Worm (Caenorhabditis elegans) whole organism, mixed stage, embryonic: Measurements from ENCODE around the gene T26E4.9.
A peak's percentile ranks its signal among the peaks of the same experiment; 100 is the strongest.
"Not testable (repeated sequence)": the region's sequence is repeated elsewhere in the genome, so short reads cannot be mapped to it uniquely, and the experiment has no call there.

Experiments
- M03D4.4 ChIP-seq: sonication (generic microtip); optimal IDR thresholded peaks from 2 replicates; lab custom pipeline; 2017; ENCODE audit warnings: mild to moderate bottlenecking, missing genetic modification characterization, missing compliant biosample characterization
- bed-3 ChIP-seq: fragments of 200-800 bp; sonication (Bioruptor generic); optimal IDR thresholded peaks from 3 replicates; lab custom pipeline; 2018; ENCODE audit warnings: mild to moderate bottlenecking, missing genetic modification characterization, moderate library complexity, missing compliant biosample characterization
- ceh-39 ChIP-seq: fragments of 150-350 bp; optimal IDR thresholded peaks from 2 replicates; lab custom pipeline; 2014; ENCODE audit warnings: missing biosample characterization, missing genetic modification characterization
- ceh-43 ChIP-seq: fragments of 200-800 bp; sonication (Bioruptor generic); optimal IDR thresholded peaks from 2 replicates; lab custom pipeline; 2018; ENCODE audit warnings: mild to moderate bottlenecking, missing genetic modification characterization, moderate library complexity, missing compliant biosample characterization
- ceh-83 ChIP-seq: fragments of 200-800 bp; sonication (Bioruptor generic); optimal IDR thresholded peaks from 2 replicates; lab custom pipeline; 2018; ENCODE audit warnings: mild to moderate bottlenecking, missing genetic modification characterization, missing compliant biosample characterization
- ces-1 ChIP-seq: fragments of 150-350 bp; optimal IDR thresholded peaks from 2 replicates; lab custom pipeline; 2014; ENCODE audit warnings: missing biosample characterization, missing genetic modification reagents, missing genetic modification characterization
- cnd-1 ChIP-seq: fragments of 200-800 bp; sonication (Bioruptor generic); optimal IDR thresholded peaks from 2 replicates; lab custom pipeline; 2018; ENCODE audit warnings: mild to moderate bottlenecking, missing genetic modification characterization, missing compliant biosample characterization
- drap-1 ChIP-seq: fragments of 200-800 bp; sonication (Bioruptor generic); optimal IDR thresholded peaks from 3 replicates; lab custom pipeline; 2018; ENCODE audit warnings: mild to moderate bottlenecking, missing genetic modification characterization, missing compliant biosample characterization
- elt-1 ChIP-seq: sonication (generic microtip); optimal IDR thresholded peaks from 2 replicates; lab custom pipeline; 2017; ENCODE audit warnings: missing genetic modification characterization, mild to moderate bottlenecking, missing compliant biosample characterization, antibody characterized with exemption, moderate library complexity, borderline replicate concordance; ENCODE audit not compliant: insufficient read depth
- flh-1 ChIP-seq: fragments of 200-800 bp; sonication (Bioruptor generic); optimal IDR thresholded peaks from 2 replicates; lab custom pipeline; 2018; ENCODE audit warnings: mild to moderate bottlenecking, missing genetic modification characterization, moderate library complexity, missing compliant biosample characterization
- hlh-1 ChIP-seq: fragments of 150-350 bp; optimal IDR thresholded peaks from 2 replicates; lab custom pipeline; 2014; ENCODE audit warnings: missing biosample characterization, missing genetic modification reagents, missing genetic modification characterization
- lin-13 ChIP-seq: fragments of 150-350 bp; optimal IDR thresholded peaks from 2 replicates; lab custom pipeline; 2014; ENCODE audit warnings: missing biosample characterization, missing genetic modification characterization
- lin-32 ChIP-seq: fragments of 200-800 bp; sonication (Bioruptor generic); optimal IDR thresholded peaks from 2 replicates; lab custom pipeline; 2018; ENCODE audit warnings: mild to moderate bottlenecking, missing genetic modification characterization, missing compliant biosample characterization
- mab-5 ChIP-seq: fragments of 150-350 bp; optimal IDR thresholded peaks from 2 replicates; lab custom pipeline; 2014; ENCODE audit warnings: missing biosample characterization, missing genetic modification characterization
- mep-1 ChIP-seq: fragments of 150-350 bp; optimal IDR thresholded peaks from 2 replicates; lab custom pipeline; 2017; ENCODE audit warnings: missing biosample characterization, missing genetic modification reagents, missing genetic modification characterization, inconsistent platforms
- mls-2 ChIP-seq: sonication (generic microtip); optimal IDR thresholded peaks from 2 replicates; lab custom pipeline; 2016; ENCODE audit warnings: mild to moderate bottlenecking, missing genetic modification characterization, moderate library complexity, missing compliant biosample characterization
- nhr-2 ChIP-seq: fragments of 150-350 bp; optimal IDR thresholded peaks from 2 replicates; lab custom pipeline; 2014; ENCODE audit warnings: missing biosample characterization, missing genetic modification characterization
- nhr-76 ChIP-seq: sonication (generic microtip); optimal IDR thresholded peaks from 2 replicates; lab custom pipeline; 2017; ENCODE audit warnings: missing biosample characterization, missing genetic modification characterization
- pha-4 ChIP-seq: fragments of 150-350 bp; optimal IDR thresholded peaks from 2 replicates; lab custom pipeline; 2018; ENCODE audit warnings: missing biosample characterization, missing genetic modification reagents, missing genetic modification characterization
- sem-2 ChIP-seq: fragments of 200-800 bp; sonication (Bioruptor generic); optimal IDR thresholded peaks from 2 replicates; lab custom pipeline; 2018; ENCODE audit warnings: mild to moderate bottlenecking, missing genetic modification characterization, missing compliant biosample characterization
- snpc-4 ChIP-seq: fragments of 150-350 bp; optimal IDR thresholded peaks from 2 replicates; lab custom pipeline; 2014; ENCODE audit warnings: missing biosample characterization, missing genetic modification characterization
- sptf-1 ChIP-seq: sonication (generic microtip); optimal IDR thresholded peaks from 2 replicates; lab custom pipeline; 2017; ENCODE audit warnings: mild to moderate bottlenecking, missing genetic modification characterization, moderate library complexity, missing compliant biosample characterization
- tbx-8 ChIP-seq: fragments of 200-800 bp; sonication (Bioruptor generic); optimal IDR thresholded peaks from 2 replicates; lab custom pipeline; 2018; ENCODE audit warnings: mild to moderate bottlenecking, missing genetic modification characterization, moderate library complexity, missing compliant biosample characterization
- unc-120 ChIP-seq: sonication (generic microtip); optimal IDR thresholded peaks from 2 replicates; lab custom pipeline; 2017; ENCODE audit warnings: missing genetic modification characterization, missing compliant biosample characterization; ENCODE audit not compliant: poor library complexity, severe bottlenecking
- unc-39 ChIP-seq: fragments of 150-350 bp; optimal IDR thresholded peaks from 2 replicates; lab custom pipeline; 2014; ENCODE audit warnings: missing biosample characterization, missing genetic modification characterization
- unc-62 ChIP-seq: fragments of 150-350 bp; optimal IDR thresholded peaks from 2 replicates; lab custom pipeline; 2014; ENCODE audit warnings: missing biosample characterization, missing genetic modification reagents, missing genetic modification characterization
- zip-8 ChIP-seq: fragments of 150-350 bp; optimal IDR thresholded peaks from 2 replicates; lab custom pipeline; 2014; ENCODE audit warnings: missing biosample characterization, missing genetic modification characterization
- ztf-11 ChIP-seq: fragments of 150-350 bp; optimal IDR thresholded peaks from 2 replicates; lab custom pipeline; 2014; ENCODE audit warnings: missing biosample characterization, missing genetic modification characterization

Gene T26E4.9

DNA sequence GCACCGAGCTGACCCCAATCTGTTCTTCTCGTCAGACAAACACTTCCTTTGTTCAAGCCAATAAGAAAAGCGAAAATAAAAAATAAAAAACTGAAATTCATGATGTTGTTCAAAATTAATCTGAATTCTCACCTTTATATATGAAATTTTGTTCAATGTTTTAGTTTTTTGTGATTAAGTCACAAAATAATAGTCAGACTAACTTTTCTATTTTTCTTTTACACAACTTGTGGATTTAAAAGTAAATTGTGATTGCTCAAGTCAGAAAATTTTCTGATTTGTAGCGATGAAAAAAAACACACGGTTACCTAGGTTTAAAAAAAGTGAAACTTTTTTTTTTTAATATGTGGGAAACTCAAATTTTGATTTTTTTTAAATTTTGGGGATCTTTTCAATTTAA lies 15.2 kb upstream of the T26E4.9 start, which contains the start of gene abf-3:
Gene abf-3, minus strand, starts transcription at position 101 of the 400 bp plus-strand sequence.
- no peak for TF ChIP-seq ces-1 (GFP tag; lab: Kevin White, UChicago)
- TF ChIP-seq lin-32 (GFP tag; lab: Kevin White, UChicago): no peak
- TF ChIP-seq bed-3 (GFP tag; lab: Kevin White, UChicago): no peak
- TF ChIP-seq sem-2 (GFP tag; lab: Kevin White, UChicago): no peak
- TF ChIP-seq mls-2 (tag; lab: Kevin White, UChicago): no peak
- TF ChIP-seq M03D4.4 (tag; lab: Kevin White, UChicago): no peak
- TF ChIP-seq tbx-8 (GFP tag; lab: Kevin White, UChicago): no peak
- no peak for TF ChIP-seq ztf-11 (tag; lab: Kevin White, UChicago)
- no peak for TF ChIP-seq unc-62 (GFP tag; lab: Kevin White, UChicago)
- no peak for TF ChIP-seq ceh-39 (tag; lab: Kevin White, UChicago)
- no peak for TF ChIP-seq cnd-1 (tag; lab: Kevin White, UChicago)
- no peak for TF ChIP-seq lin-13 (tag; lab: Kevin White, UChicago)
- no peak for TF ChIP-seq ceh-43
- TF ChIP-seq nhr-2: no peak
- no peak for TF ChIP-seq drap-1 (GFP tag; lab: Kevin White, UChicago)
- no peak for TF ChIP-seq sptf-1 (tag; lab: Kevin White, UChicago)
- TF ChIP-seq ceh-83: no peak
- no peak for TF ChIP-seq hlh-1
- TF ChIP-seq mab-5: no peak
- TF ChIP-seq, all 35 proteins: peak for 0

DNA sequence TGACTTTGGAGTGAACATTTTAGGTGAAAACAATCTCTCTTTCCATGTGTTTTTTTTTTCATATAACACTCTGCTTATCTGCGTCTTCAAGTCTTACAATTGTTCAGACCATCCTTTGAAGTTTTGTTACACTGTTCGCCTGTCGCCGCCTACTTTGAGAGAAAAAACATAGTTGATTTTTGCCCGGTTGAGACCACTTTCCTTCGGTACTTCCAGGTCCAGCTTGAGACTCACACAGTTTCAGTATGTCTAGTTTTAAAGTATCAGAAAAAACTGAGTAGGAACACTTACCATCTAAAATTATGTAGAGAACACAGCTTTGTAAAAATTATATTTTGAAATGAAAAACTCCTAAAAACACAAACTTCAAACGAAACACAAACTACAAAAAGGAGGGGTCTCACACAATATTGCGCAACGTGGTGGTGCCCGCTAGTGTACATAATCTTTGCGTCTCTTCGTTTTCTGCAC lies 13.5 kb upstream of the T26E4.9 start, which contains the start of the genes fbxa-69 and F54B8.4:
Gene fbxa-69, minus strand, starts transcription at position 10 of the 471 bp plus-strand sequence.
Gene F54B8.4, plus strand, starts transcription at position 421 of the 471 bp plus-strand sequence.
- no peak for TF ChIP-seq nhr-2
- TF ChIP-seq zip-8 (tag; lab: Kevin White, UChicago): peak; percentile 19

- not testable (repeated sequence) for TF ChIP-seq snpc-4 (tag; lab: Kevin White, UChicago); sptf-1 (tag; lab: Kevin White, UChicago); hlh-1
Measured at ce11 chrV:15811982-15812381, 9.5 kb upstream of the T26E4.9 start, which contains the start of gene nhr-282. nhr-282 (plus strand) TSS chrV:15812282.

DNA sequence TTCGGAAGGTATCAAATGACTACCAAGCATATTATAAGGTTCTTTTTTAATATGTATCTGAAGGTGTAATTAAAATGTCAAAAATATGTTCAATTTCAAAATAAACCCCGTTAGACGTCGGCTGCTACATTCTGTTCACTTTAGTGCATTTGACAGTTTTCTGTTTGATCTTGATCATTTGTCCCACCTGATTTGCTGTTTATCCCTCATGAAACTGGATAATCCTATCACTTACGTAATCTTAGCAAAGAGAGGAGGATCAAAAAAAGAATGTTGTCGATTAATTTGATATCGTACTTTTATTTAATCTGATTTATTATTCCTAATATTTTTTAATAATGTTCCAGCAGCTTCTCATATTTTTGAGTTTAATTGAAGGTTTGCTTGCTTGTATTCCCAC lies 7.9 kb upstream of the T26E4.9 start, which contains the start of gene F54B8.1:
Gene F54B8.1, plus strand, starts transcription at position 301 of the 400 bp plus-strand sequence.
- TF ChIP-seq unc-120 (tag; lab: Kevin White, UChicago): no peak
- TF ChIP-seq flh-1: no peak
- TF ChIP-seq nhr-2: no peak
- no peak for TF ChIP-seq unc-39 (tag; lab: Kevin White, UChicago)
- no peak for TF ChIP-seq mep-1 (tag; lab: Kevin White, UChicago)
- TF ChIP-seq nhr-76 (tag; lab: Kevin White, UChicago): no peak
- no peak for TF ChIP-seq elt-1

DNA sequence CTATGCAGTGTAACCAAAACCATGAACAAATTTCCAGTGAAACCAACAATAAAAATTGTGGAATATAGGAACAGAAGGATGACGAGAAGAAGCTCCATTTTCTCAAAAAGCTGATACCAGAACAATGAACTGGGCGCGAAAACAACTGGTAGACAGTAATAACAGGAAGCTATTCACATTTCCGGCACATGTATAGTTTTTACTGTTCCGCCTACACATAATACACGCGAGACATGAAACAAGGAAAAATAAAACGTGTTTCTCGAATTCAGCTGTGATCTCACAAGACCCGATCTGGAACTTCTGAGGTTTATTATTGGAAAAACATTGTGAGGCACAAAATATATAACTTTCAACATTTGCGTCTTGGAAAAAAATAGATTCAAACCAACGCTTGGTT lies 7.0 kb upstream of the T26E4.9 start, which contains the start of gene srsx-36:
Gene srsx-36, minus strand, starts transcription at position 101 of the 400 bp plus-strand sequence.
- no peak for TF ChIP-seq unc-62 (GFP tag; lab: Kevin White, UChicago)
- no peak for TF ChIP-seq cnd-1 (tag; lab: Kevin White, UChicago)
- TF ChIP-seq drap-1 (GFP tag; lab: Kevin White, UChicago): no peak
- TF ChIP-seq elt-1: no peak
- no peak for TF ChIP-seq hlh-1

DNA sequence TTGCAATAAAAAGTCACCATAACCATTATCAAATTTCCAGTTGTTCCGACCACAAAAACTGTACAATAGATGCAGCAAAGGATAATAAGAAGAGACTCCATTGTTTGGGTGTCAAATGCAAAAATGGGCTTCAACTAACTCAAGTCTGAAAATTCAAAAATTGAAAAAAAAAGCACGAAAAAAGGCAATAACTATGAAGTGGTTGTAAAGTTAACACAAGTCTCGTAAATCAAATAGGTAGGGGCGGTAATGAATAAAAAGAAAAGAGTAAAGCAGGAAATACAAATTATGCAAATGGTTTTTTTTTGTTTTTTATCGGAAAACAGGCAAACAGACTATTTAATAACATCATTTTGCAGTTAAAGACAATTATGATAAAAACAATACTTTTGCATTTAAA lies 4.9 kb upstream of the T26E4.9 start, which contains the start of gene srsx-38:
Gene srsx-38, minus strand, starts transcription at position 101 of the 400 bp plus-strand sequence.
- TF ChIP-seq pha-4 (tag; lab: Kevin White, UChicago); nhr-2; lin-13 (tag; lab: Kevin White, UChicago): not testable (repeated sequence)
